Fruit fly (Drosophila melanogaster) whole organism, embryonic: ENCODE data around the gene fz3.

Experiments used
- Ada2b ChIP-seq: fragments of 200-800 bp; sonication (Bioruptor generic); IDR thresholded peaks from 2 replicates; pipeline ENCODE4 v1.3.6; 2022; ENCODE audit warnings: missing biosample characterization, missing genetic modification characterization
- Awh ChIP-seq: fragments of 200-800 bp; sonication (Bioruptor generic); IDR thresholded peaks from 2 replicates; pipeline ENCODE4, ENCODE4 v1.3.6; 2022; ENCODE audit warnings: missing biosample characterization, missing genetic modification characterization
- Blimp-1 ChIP-seq: fragments of 200-800 bp; sonication (Bioruptor generic); optimal IDR thresholded peaks from 3 replicates; lab custom pipeline; 2018; ENCODE audit warnings: missing biosample characterization, missing genetic modification characterization, mild to moderate bottlenecking, moderate library complexity, missing genetic modification reagents
- CG1024 ChIP-seq: fragments of 200-800 bp; sonication (Bioruptor generic); IDR thresholded peaks from 2 replicates; pipeline ENCODE4 v1.3.6; 2022; ENCODE audit warnings: missing biosample characterization, missing genetic modification characterization
- CG10654 ChIP-seq: fragments of 200-800 bp; sonication (Bioruptor generic); optimal IDR thresholded peaks from 2 replicates; lab custom pipeline; 2016; ENCODE audit warnings: missing biosample characterization, missing genetic modification characterization
- CG13287 ChIP-seq: fragments of 200-800 bp; sonication (Bioruptor generic); IDR thresholded peaks from 2 replicates; pipeline ENCODE4 v1.3.6; 2022; ENCODE audit warnings: missing biosample characterization, missing genetic modification characterization; ENCODE audit not compliant: partially characterized antibody
- CG14710 ChIP-seq: fragments of 200-800 bp; sonication (Bioruptor generic); optimal IDR thresholded peaks from 3 replicates; lab custom pipeline; 2019; ENCODE audit warnings: missing biosample characterization, mild to moderate bottlenecking, missing genetic modification characterization, moderate library complexity
- CG14965 ChIP-seq: fragments of 200-800 bp; sonication (Bioruptor generic); optimal IDR thresholded peaks from 2 replicates; lab custom pipeline; 2016; ENCODE audit warnings: missing biosample characterization, missing genetic modification characterization, borderline replicate concordance
- CG15269 ChIP-seq: fragments of 200-800 bp; sonication (Bioruptor generic); optimal IDR thresholded peaks from 2 replicates; lab custom pipeline; 2018; ENCODE audit warnings: missing biosample characterization, mild to moderate bottlenecking, missing genetic modification characterization, moderate library complexity
- CG15514 ChIP-seq: fragments of 200-800 bp; sonication (Bioruptor generic); optimal IDR thresholded peaks from 3 replicates; lab custom pipeline; 2017; ENCODE audit warnings: missing biosample characterization, missing genetic modification characterization, mild to moderate bottlenecking, moderate library complexity, missing genetic modification reagents
- CG1603 ChIP-seq: fragments of 200-800 bp; sonication (Bioruptor generic); optimal IDR thresholded peaks from 2 replicates; lab custom pipeline; 2019; ENCODE audit warnings: missing biosample characterization, mild to moderate bottlenecking, missing genetic modification characterization, moderate library complexity
- CG2116 ChIP-seq: fragments of 200-800 bp; sonication (Bioruptor generic); optimal IDR thresholded peaks from 3 replicates; lab custom pipeline; 2018; ENCODE audit warnings: missing biosample characterization, mild to moderate bottlenecking, missing genetic modification characterization
- CG31441 ChIP-seq: fragments of 200-800 bp; sonication (Bioruptor generic); IDR thresholded peaks from 2 replicates; pipeline ENCODE4 v1.3.6; 2022; ENCODE audit warnings: missing biosample characterization, missing genetic modification characterization
- CG33213 ChIP-seq: fragments of 200-800 bp; sonication (Bioruptor generic); optimal IDR thresholded peaks from 3 replicates; lab custom pipeline; 2016; ENCODE audit warnings: missing biosample characterization, missing genetic modification characterization
- CG34422 ChIP-seq: fragments of 200-800 bp; sonication (Bioruptor generic); IDR thresholded peaks from 3 replicates; pipeline ENCODE4 v1.3.6; 2022; ENCODE audit warnings: missing biosample characterization, missing genetic modification characterization
- CG4820 ChIP-seq: fragments of 200-800 bp; sonication (Bioruptor generic); optimal IDR thresholded peaks from 3 replicates; lab custom pipeline; 2016; ENCODE audit warnings: missing biosample characterization, missing genetic modification characterization
- CG8388 ChIP-seq: fragments of 200-800 bp; sonication (Bioruptor generic); optimal IDR thresholded peaks from 2 replicates; lab custom pipeline; 2019; ENCODE audit warnings: missing biosample characterization, mild to moderate bottlenecking, missing genetic modification characterization, moderate library complexity
- Camta ChIP-seq: fragments of 200-800 bp; sonication (Bioruptor generic); optimal IDR thresholded peaks from 2 replicates; lab custom pipeline; 2016; ENCODE audit warnings: missing biosample characterization, missing genetic modification characterization
- CoRest ChIP-seq: fragments of 200-800 bp; sonication (Bioruptor generic); optimal IDR thresholded peaks from 3 replicates; lab custom pipeline; 2018; ENCODE audit warnings: missing biosample characterization, mild to moderate bottlenecking, missing genetic modification characterization, moderate library complexity
- D19B ChIP-seq: fragments of 200-800 bp; sonication (Bioruptor generic); optimal IDR thresholded peaks from 2 replicates; lab custom pipeline; 2017; ENCODE audit warnings: missing biosample characterization, mild to moderate bottlenecking, missing genetic modification characterization
- Dip2 ChIP-seq: fragments of 200-800 bp; sonication (Bioruptor generic); IDR thresholded peaks from 2 replicates; pipeline ENCODE4 v1.3.6; 2022; ENCODE audit warnings: missing biosample characterization, missing genetic modification characterization
- Dp ChIP-seq: fragments of 200-800 bp; sonication (Bioruptor generic); optimal IDR thresholded peaks from 2 replicates; lab custom pipeline; 2018; ENCODE audit warnings: missing biosample characterization, mild to moderate bottlenecking, missing genetic modification characterization, moderate library complexity
- Drgx ChIP-seq: fragments of 200-800 bp; sonication (Bioruptor generic); IDR thresholded peaks from 2 replicates; pipeline ENCODE4 v1.3.6; 2022; ENCODE audit warnings: missing biosample characterization, missing genetic modification characterization
- Ets97D ChIP-seq: fragments of 200-800 bp; sonication (Bioruptor generic); optimal IDR thresholded peaks from 3 replicates; lab custom pipeline; 2016; ENCODE audit warnings: missing biosample characterization, missing genetic modification characterization
- HmgZ ChIP-seq: fragments of 200-800 bp; sonication (Bioruptor generic); optimal IDR thresholded peaks from 2 replicates; lab custom pipeline; 2018; ENCODE audit warnings: missing biosample characterization, mild to moderate bottlenecking, missing genetic modification characterization
- Nf-YC ChIP-seq: fragments of 200-800 bp; optimal IDR thresholded peaks from 3 replicates; lab custom pipeline; 2019; ENCODE audit warnings: missing biosample characterization, mild to moderate bottlenecking, missing genetic modification characterization, moderate library complexity
- Oli ChIP-seq: fragments of 200-800 bp; sonication (Bioruptor generic); optimal IDR thresholded peaks from 2 replicates; lab custom pipeline; 2018; ENCODE audit warnings: missing biosample characterization, mild to moderate bottlenecking, missing genetic modification characterization, moderate library complexity
- Scr ChIP-seq: fragments of 200-800 bp; sonication (Bioruptor generic); IDR thresholded peaks from 2 replicates; pipeline ENCODE4 v1.3.6; 2022; ENCODE audit warnings: missing biosample characterization, missing genetic modification characterization; ENCODE audit not compliant: partially characterized antibody
- bbx ChIP-seq: fragments of 200-800 bp; sonication (Bioruptor generic); IDR thresholded peaks from 2 replicates; pipeline ENCODE4 v1.3.6; 2022; ENCODE audit warnings: missing biosample characterization, missing genetic modification characterization; ENCODE audit not compliant: partially characterized antibody
- bowl ChIP-seq: fragments of 200-800 bp; sonication (Bioruptor generic); IDR thresholded peaks from 2 replicates; pipeline ENCODE4 v1.3.6; 2022; ENCODE audit warnings: missing biosample characterization, missing genetic modification characterization
- fru ChIP-seq: fragments of >200 bp; optimal IDR thresholded peaks from 2 replicates; lab custom pipeline; 2017
- hkb ChIP-seq, 2 experiments: fragments of 200-800 bp in 1 of 2; fragments of >200 bp in 1 of 2; sonication (Bioruptor generic) in 1 of 2; IDR thresholded peaks in 1 of 2; optimal IDR thresholded peaks in 1 of 2; 2 replicates each; pipeline versions ENCODE4 v1.3.6 to Lab custom; 2017 to 2022; ENCODE audit warnings: missing biosample characterization in 1 of 2, missing genetic modification characterization in 1 of 2
- kah ChIP-seq: fragments of 200-800 bp; sonication (Bioruptor generic); optimal IDR thresholded peaks from 2 replicates; lab custom pipeline; 2018; ENCODE audit warnings: missing biosample characterization, mild to moderate bottlenecking, missing genetic modification characterization
- lab ChIP-seq: fragments of 200-800 bp; sonication (Bioruptor generic); optimal IDR thresholded peaks from 3 replicates; lab custom pipeline; 2017; ENCODE audit warnings: missing biosample characterization, missing genetic modification characterization, mild to moderate bottlenecking, moderate library complexity, missing genetic modification reagents
- lbe ChIP-seq: fragments of 200-800 bp; sonication (Bioruptor generic); optimal IDR thresholded peaks from 2 replicates; lab custom pipeline; 2016; ENCODE audit warnings: missing biosample characterization, mild to moderate bottlenecking, missing genetic modification characterization
- nmo ChIP-seq: fragments of 200-800 bp; sonication (Bioruptor generic); optimal IDR thresholded peaks from 2 replicates; lab custom pipeline; 2018; ENCODE audit warnings: missing biosample characterization, mild to moderate bottlenecking, missing genetic modification characterization, moderate library complexity
- otp ChIP-seq: fragments of 200-800 bp; sonication (Bioruptor generic); IDR thresholded peaks from 3 replicates; pipeline ENCODE4, ENCODE4 v1.3.6; 2022; ENCODE audit warnings: missing biosample characterization, missing genetic modification characterization
- row ChIP-seq: fragments of 200-800 bp; sonication (Bioruptor generic); IDR thresholded peaks from 3 replicates; pipeline ENCODE4 v1.3.6; 2022; ENCODE audit warnings: missing biosample characterization, missing genetic modification characterization
- sna ChIP-seq: fragments of 200-800 bp; sonication (Bioruptor generic); IDR thresholded peaks from 2 replicates; pipeline ENCODE4 v1.3.6; 2022; ENCODE audit warnings: missing biosample characterization, missing genetic modification characterization; ENCODE audit not compliant: partially characterized antibody
- so ChIP-seq: fragments of 200-800 bp; sonication (Bioruptor generic); IDR thresholded peaks from 3 replicates; pipeline ENCODE4 v1.3.6; 2022; ENCODE audit warnings: missing biosample characterization, missing genetic modification characterization
- stwl ChIP-seq: fragments of 200-800 bp; sonication (Bioruptor generic); optimal IDR thresholded peaks from 3 replicates; lab custom pipeline; 2018; ENCODE audit warnings: missing biosample characterization, mild to moderate bottlenecking, missing genetic modification characterization, moderate library complexity
- sug ChIP-seq: fragments of 200-800 bp; optimal IDR thresholded peaks from 2 replicates; lab custom pipeline; 2019; ENCODE audit warnings: missing biosample characterization, mild to moderate bottlenecking, missing genetic modification characterization, moderate library complexity
- tna ChIP-seq: fragments of 200-800 bp; sonication (Bioruptor generic); IDR thresholded peaks from 2 replicates; pipeline ENCODE4 v1.3.6; 2022; ENCODE audit warnings: missing biosample characterization, missing genetic modification characterization; ENCODE audit not compliant: partially characterized antibody
- trem ChIP-seq: fragments of 200-800 bp; optimal IDR thresholded peaks from 3 replicates; lab custom pipeline; 2019; ENCODE audit warnings: missing biosample characterization, mild to moderate bottlenecking, missing genetic modification characterization, moderate library complexity
- unpg ChIP-seq: fragments of 200-800 bp; sonication (Bioruptor generic); optimal IDR thresholded peaks from 3 replicates; lab custom pipeline; 2018; ENCODE audit warnings: missing biosample characterization, mild to moderate bottlenecking, missing genetic modification characterization, moderate library complexity
- vvl ChIP-seq: fragments of 200-800 bp; sonication (Bioruptor generic); IDR thresholded peaks from 2 replicates; pipeline ENCODE4 v1.3.6; 2022; ENCODE audit warnings: missing biosample characterization, missing genetic modification characterization
- wdn ChIP-seq: fragments of 200-800 bp; sonication (Bioruptor generic); IDR thresholded peaks from 2 replicates; pipeline ENCODE4 v1.3.6; 2022; ENCODE audit warnings: missing biosample characterization, missing genetic modification characterization
- zf30C ChIP-seq: fragments of 200-800 bp; sonication (Bioruptor generic); optimal IDR thresholded peaks from 3 replicates; lab custom pipeline; 2018; ENCODE audit warnings: missing biosample characterization, mild to moderate bottlenecking, missing genetic modification characterization

Gene fz3

DNA sequence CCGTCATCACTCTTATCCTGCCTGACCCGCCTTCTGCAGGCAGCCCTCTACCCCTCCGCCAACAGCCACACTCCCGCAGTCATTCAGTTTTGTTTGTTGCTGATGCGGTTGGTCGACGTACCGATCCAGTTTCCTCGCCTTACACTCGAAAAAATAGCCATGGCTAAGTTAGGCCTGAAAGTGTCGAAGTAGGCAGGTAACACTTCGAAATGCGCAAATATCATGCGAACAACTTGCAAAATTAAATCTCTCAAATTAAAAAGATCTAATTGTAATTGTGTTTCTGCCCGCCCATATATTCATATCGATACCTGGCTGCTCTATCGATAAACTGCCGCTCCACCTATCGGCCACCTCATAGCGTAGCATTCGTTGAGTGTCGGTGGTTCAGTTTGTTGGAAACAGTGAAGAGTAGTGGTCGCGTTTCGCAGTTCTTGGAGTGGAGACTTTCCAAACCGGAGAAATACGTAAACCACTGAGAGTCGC lies at the start of gene fz3 (continued):
- TF ChIP-seq Ada2b: no peak
- TF ChIP-seq lab: peak; percentile 31
- peak; percentile 44 for TF ChIP-seq trem (tag; lab: Kevin White, UChicago)
- TF ChIP-seq wdn: no peak
- TF ChIP-seq CG4820 (GFP tag; lab: Kevin White, UChicago): no peak
- no peak for TF ChIP-seq Camta
- peak; percentile 41 for TF ChIP-seq HmgZ (tag; lab: Kevin White, UChicago)
- peak; percentile 64 for TF ChIP-seq CG2116 (GFP tag; lab: Kevin White, UChicago)
- TF ChIP-seq D19B (GFP tag; lab: Kevin White, UChicago): no peak
- peak; percentile 68 for TF ChIP-seq kah (GFP tag; lab: Kevin White, UChicago)
- peak; percentile 87 for TF ChIP-seq sna
- TF ChIP-seq bowl (GFP tag; lab: Robert Waterston, UW): 0 out of 2 replicates have a peak, but pooled peaks have one; percentile 28
- TF ChIP-seq vvl: peak; percentile 40
- TF ChIP-seq bbx (GFP tag; lab: Robert Waterston, UW): peak; percentile 94
- peak; percentile 26 for TF ChIP-seq CoRest (tag; lab: Kevin White, UChicago)
- peak; percentile 89 for TF ChIP-seq Scr (GFP tag; lab: Robert Waterston, UW)
- TF ChIP-seq CG10654: no peak
- TF ChIP-seq CG8388 (GFP tag; lab: Kevin White, UChicago): peak; percentile 1
- peak; percentile 41 for TF ChIP-seq unpg (GFP tag; lab: Kevin White, UChicago)
- no peak for TF ChIP-seq hkb (optimal IDR thresholded peaks at IDR 0.05; lab: Kevin White, UChicago)
- TF ChIP-seq hkb (GFP tag; IDR thresholded peaks at IDR 0.05; lab: Robert Waterston, UW): 0 out of 2 replicates have a peak, but pooled peaks have one; percentile 16
- peak; percentile 67 for TF ChIP-seq lbe (GFP tag; lab: Kevin White, UChicago)
- no peak for TF ChIP-seq Dip2 (GFP tag; lab: Robert Waterston, UW)
- TF ChIP-seq Ets97D: peak; percentile 49
- 0 out of 3 replicates have a peak, but pooled peaks have one; percentile 36 for TF ChIP-seq so
- TF ChIP-seq CG1024 (GFP tag; lab: Robert Waterston, UW): no peak
- TF ChIP-seq Oli (tag; lab: Kevin White, UChicago): no peak
- TF ChIP-seq CG15269 (tag; lab: Kevin White, UChicago): peak; percentile 13
- TF ChIP-seq CG14710 (tag; lab: Kevin White, UChicago): peak; percentile 40
- 0 out of 3 replicates have a peak, but pooled peaks have one; percentile 34 for TF ChIP-seq CG34422
- TF ChIP-seq Nf-YC: peak; percentile 35
- peak; percentile 72 for TF ChIP-seq stwl
- no peak for TF ChIP-seq CG14965 (GFP tag; lab: Kevin White, UChicago)
- TF ChIP-seq zf30C (GFP tag; lab: Kevin White, UChicago): peak; percentile 64
- peak; percentile 46 for TF ChIP-seq sug (tag; lab: Kevin White, UChicago)
- TF ChIP-seq Awh: peak; percentile 53; the same call in 1 of the 2 replicates
- TF ChIP-seq otp: 0 out of 3 replicates have a peak, but pooled peaks have one; percentile 22
- TF ChIP-seq CG15514 (GFP tag; lab: Kevin White, UChicago): peak; percentile 71
- peak; percentile 2 for TF ChIP-seq Blimp-1
- TF ChIP-seq CG1603: peak; percentile 66
- TF ChIP-seq fru (lab: Kevin White, UChicago): no peak
- TF ChIP-seq row (GFP tag; lab: Robert Waterston, UW): peak; percentile 33; the same call in 1 of the 3 replicates
- peak; percentile 70 for TF ChIP-seq Dp (GFP tag; lab: Kevin White, UChicago)
- peak; percentile 82 for TF ChIP-seq tna (GFP tag; lab: Robert Waterston, UW)
- TF ChIP-seq CG31441 (GFP tag; lab: Robert Waterston, UW): peak; percentile 27; the same call in 1 of the 2 replicates
- peak; percentile 93 for TF ChIP-seq CG13287 (GFP tag; lab: Robert Waterston, UW)
- TF ChIP-seq CG33213: no peak
- TF ChIP-seq nmo: peak; percentile 37
- TF ChIP-seq Drgx (GFP tag; lab: Robert Waterston, UW): peak; percentile 54
